Worm (Caenorhabditis elegans) whole organism, young adult: Measurements from ENCODE around the gene set-17.

Experiments
- B0019.2 ChIP-seq: fragments of 200-800 bp; sonication (Bioruptor generic); conservative IDR thresholded peaks from 2 replicates; pipeline ENCODE4 v1.3.6; 2022; ENCODE audit warnings: missing genetic modification reagents, missing genetic modification characterization, missing compliant biosample characterization
- B0035.1 ChIP-seq: sonication (generic microtip); optimal IDR thresholded peaks from 2 replicates; lab custom pipeline; 2016; ENCODE audit warnings: missing genetic modification characterization, mild to moderate bottlenecking, missing compliant biosample characterization, missing genotype, missing genetic modification reagents
- C06A6.2 ChIP-seq: fragments of 200-800 bp; sonication (Bioruptor generic); conservative IDR thresholded peaks from 2 replicates; pipeline ENCODE4 v1.3.6; 2022; ENCODE audit warnings: missing genetic modification characterization, missing compliant biosample characterization
- C17E4.6 ChIP-seq: fragments of 200-800 bp; sonication (Bioruptor generic); IDR thresholded peaks from 2 replicates; pipeline ENCODE4 v1.3.6; 2022; ENCODE audit warnings: missing genetic modification reagents, missing genetic modification characterization, missing compliant biosample characterization
- F23B12.7 ChIP-seq: sonication (generic microtip); optimal IDR thresholded peaks from 2 replicates; lab custom pipeline; 2017; ENCODE audit warnings: missing genetic modification characterization, mild to moderate bottlenecking, missing compliant biosample characterization, antibody characterized with exemption, moderate library complexity; ENCODE audit not compliant: insufficient read depth
- F57C9.4 ChIP-seq: sonication (generic microtip); optimal IDR thresholded peaks from 2 replicates; lab custom pipeline; 2017; ENCODE audit warnings: mild to moderate bottlenecking, missing genetic modification characterization, missing compliant biosample characterization
- K12H6.12 ChIP-seq: fragments of 200-800 bp; sonication (Bioruptor generic); optimal IDR thresholded peaks from 2 replicates; lab custom pipeline; 2018; ENCODE audit warnings: mild to moderate bottlenecking, missing genetic modification characterization, missing compliant biosample characterization
- T07F8.4 ChIP-seq: sonication (generic microtip); optimal IDR thresholded peaks from 2 replicates; lab custom pipeline; 2016; ENCODE audit warnings: mild to moderate bottlenecking, missing genetic modification characterization, moderate library complexity, missing compliant biosample characterization
- Y95B8A.8 ChIP-seq: fragments of 200-800 bp; sonication (Bioruptor generic); IDR thresholded peaks from 2 replicates; pipeline ENCODE4 v1.3.6; 2022; ENCODE audit warnings: missing genetic modification reagents, missing genetic modification characterization, missing compliant biosample characterization
- ZK185.1 ChIP-seq: sonication (generic microtip); optimal IDR thresholded peaks from 2 replicates; lab custom pipeline; 2016; ENCODE audit warnings: mild to moderate bottlenecking, missing genetic modification characterization, missing compliant biosample characterization; ENCODE audit not compliant: poor library complexity, severe bottlenecking
- akir-1 ChIP-seq: fragments of 200-800 bp; sonication (Bioruptor generic); optimal IDR thresholded peaks from 2 replicates; lab custom pipeline; 2018; ENCODE audit warnings: mild to moderate bottlenecking, missing genetic modification characterization, moderate library complexity, missing compliant biosample characterization
- ama-1 ChIP-seq, 3 experiments: fragments of 150-350 bp in 1 of 3; sonication (generic microtip) in 2 of 3; optimal IDR thresholded peaks; 2 replicates each; lab custom pipeline; 2014 to 2018; ENCODE audit warnings: missing biosample characterization in 2 of 3, missing genetic modification characterization in 2 of 3, missing genetic modification reagents in 2 of 3
- aptf-3 ChIP-seq: fragments of 200-800 bp; sonication (Bioruptor generic); IDR thresholded peaks from 2 replicates; pipeline ENCODE4 v1.3.6; 2022; ENCODE audit warnings: missing genetic modification characterization, missing compliant biosample characterization
- atf-7 ChIP-seq: sonication (generic microtip); optimal IDR thresholded peaks from 2 replicates; lab custom pipeline; 2017; ENCODE audit warnings: mild to moderate bottlenecking, missing genetic modification characterization, missing compliant biosample characterization
- attf-3 ChIP-seq: fragments of 200-800 bp; sonication (Bioruptor generic); conservative IDR thresholded peaks from 2 replicates; pipeline ENCODE4 v1.3.6; 2022; ENCODE audit warnings: missing genetic modification reagents, missing genetic modification characterization, missing compliant biosample characterization
- attf-5 ChIP-seq: fragments of 200-800 bp; sonication (Bioruptor generic); optimal IDR thresholded peaks from 2 replicates; lab custom pipeline; 2018; ENCODE audit warnings: mild to moderate bottlenecking, missing genetic modification characterization, missing compliant biosample characterization
- cebp-2 ChIP-seq: fragments of 200-800 bp; sonication (Bioruptor generic); IDR thresholded peaks from 2 replicates; pipeline ENCODE4 v1.3.6; 2022; ENCODE audit warnings: missing genetic modification characterization, missing compliant biosample characterization
- ceh-79 ChIP-seq: sonication (generic microtip); optimal IDR thresholded peaks from 2 replicates; lab custom pipeline; 2017; ENCODE audit warnings: mild to moderate bottlenecking, missing genetic modification characterization, missing compliant biosample characterization
- ceh-91 ChIP-seq: fragments of 200-800 bp; sonication (Bioruptor generic); IDR thresholded peaks from 2 replicates; pipeline ENCODE4 v1.3.6; 2022; ENCODE audit warnings: missing genetic modification reagents, missing genetic modification characterization, missing compliant biosample characterization
- ekl-4 ChIP-seq: fragments of 200-800 bp; sonication (Bioruptor generic); IDR thresholded peaks from 2 replicates; pipeline ENCODE4 v1.3.6; 2022; ENCODE audit warnings: missing genetic modification reagents, missing genetic modification characterization, missing compliant biosample characterization
- lsl-1 ChIP-seq: fragments of 200-800 bp; sonication (Bioruptor generic); optimal IDR thresholded peaks from 2 replicates; lab custom pipeline; 2018; ENCODE audit warnings: mild to moderate bottlenecking, missing genetic modification characterization, moderate library complexity, missing compliant biosample characterization
- madf-3 ChIP-seq: fragments of 200-800 bp; sonication (Bioruptor generic); IDR thresholded peaks from 2 replicates; pipeline ENCODE4 v1.3.6; 2022; ENCODE audit warnings: missing genetic modification reagents, missing genetic modification characterization, missing compliant biosample characterization
- nfya-2 ChIP-seq: fragments of 200-800 bp; sonication (Bioruptor generic); IDR thresholded peaks from 2 replicates; pipeline ENCODE4 v1.3.6; 2022; ENCODE audit warnings: missing genetic modification reagents, missing genetic modification characterization, missing compliant biosample characterization
- nhr-120 ChIP-seq: fragments of 200-800 bp; sonication (Bioruptor generic); IDR thresholded peaks from 2 replicates; pipeline ENCODE4 v1.3.6; 2022; ENCODE audit warnings: missing genetic modification characterization, missing compliant biosample characterization
- pha-4 ChIP-seq: fragments of 150-350 bp; sonication (generic microtip); optimal IDR thresholded peaks from 2 replicates; lab custom pipeline; 2014; ENCODE audit warnings: missing biosample characterization, missing genetic modification reagents, missing genetic modification characterization
- rcor-1 ChIP-seq: fragments of 200-800 bp; sonication (Bioruptor generic); IDR thresholded peaks from 2 replicates; pipeline ENCODE4 v1.3.6; 2022; ENCODE audit warnings: missing genetic modification reagents, missing genetic modification characterization, missing compliant biosample characterization
- repo-1 ChIP-seq: sonication (generic microtip); optimal IDR thresholded peaks from 2 replicates; lab custom pipeline; 2017; ENCODE audit warnings: mild to moderate bottlenecking, missing genetic modification characterization, missing compliant biosample characterization
- rpc-1 ChIP-seq, 2 experiments: fragments of 150-350 bp in 1 of 2; sonication (generic microtip) in 1 of 2; optimal IDR thresholded peaks; 2 replicates each; lab custom pipeline; 2014 to 2018; ENCODE audit warnings: missing biosample characterization in 1 of 2, missing genetic modification characterization in 1 of 2, missing genetic modification reagents in 1 of 2, missing genotype in 1 of 2
- snpc-1.3 ChIP-seq: sonication (generic microtip); optimal IDR thresholded peaks from 2 replicates; lab custom pipeline; 2017; ENCODE audit warnings: missing genetic modification characterization, mild to moderate bottlenecking, missing compliant biosample characterization, antibody characterized with exemption, moderate library complexity, missing genotype, missing genetic modification reagents; ENCODE audit not compliant: insufficient read depth
- snpc-4 ChIP-seq, 5 experiments: fragments of 150-350 bp in 1 of 5; sonication (generic microtip) in 4 of 5; optimal IDR thresholded peaks; 2 replicates each; lab custom pipeline; 2014 to 2018; ENCODE audit warnings: missing genetic modification characterization in 5 of 5, missing biosample characterization in 3 of 5, antibody characterized with exemption in 2 of 5, mild to moderate bottlenecking in 2 of 5, missing compliant biosample characterization in 2 of 5, missing genotype in 2 of 5, moderate library complexity in 2 of 5, missing genetic modification reagents in 1 of 5
- tbp1 ChIP-seq: fragments of 200-800 bp; sonication (Bioruptor generic); optimal IDR thresholded peaks from 2 replicates; lab custom pipeline; 2018; ENCODE audit warnings: mild to moderate bottlenecking, missing genetic modification characterization, missing compliant biosample characterization
- tlf-1 ChIP-seq: fragments of 200-800 bp; sonication (Bioruptor generic); optimal IDR thresholded peaks from 2 replicates; lab custom pipeline; 2018; ENCODE audit warnings: mild to moderate bottlenecking, missing genetic modification characterization, missing compliant biosample characterization
- xnd-1 ChIP-seq: sonication (generic microtip); optimal IDR thresholded peaks from 2 replicates; lab custom pipeline; 2016; ENCODE audit warnings: missing genotype, missing genetic modification reagents, missing genetic modification characterization, missing compliant biosample characterization
- zfh-2 ChIP-seq: fragments of 200-800 bp; sonication (Bioruptor generic); conservative IDR thresholded peaks from 2 replicates; pipeline ENCODE4 v1.3.6; 2022; ENCODE audit warnings: missing genetic modification reagents, missing genetic modification characterization, missing compliant biosample characterization
- zim-3 ChIP-seq: sonication (generic microtip); optimal IDR thresholded peaks from 2 replicates; lab custom pipeline; 2017; ENCODE audit warnings: mild to moderate bottlenecking, missing genetic modification characterization, moderate library complexity, missing compliant biosample characterization
- ztf-22 ChIP-seq: fragments of 200-800 bp; sonication (Bioruptor generic); optimal IDR thresholded peaks from 2 replicates; lab custom pipeline; 2018; ENCODE audit warnings: mild to moderate bottlenecking, missing genetic modification characterization, moderate library complexity, missing compliant biosample characterization
- ztf-25 ChIP-seq: fragments of 200-800 bp; sonication (Bioruptor generic); IDR thresholded peaks from 2 replicates; pipeline ENCODE4 v1.3.6; 2022; ENCODE audit warnings: missing genetic modification reagents, missing genetic modification characterization, missing compliant biosample characterization
- ztf-26 ChIP-seq: sonication (generic microtip); optimal IDR thresholded peaks from 2 replicates; lab custom pipeline; 2017; ENCODE audit warnings: missing genetic modification characterization, missing compliant biosample characterization
- ztf-6 ChIP-seq: fragments of 200-800 bp; sonication (Bioruptor generic); IDR thresholded peaks from 2 replicates; pipeline ENCODE4 v1.3.6; 2022; ENCODE audit warnings: missing genetic modification reagents, missing genetic modification characterization, missing compliant biosample characterization

The set-17 gene

DNA sequence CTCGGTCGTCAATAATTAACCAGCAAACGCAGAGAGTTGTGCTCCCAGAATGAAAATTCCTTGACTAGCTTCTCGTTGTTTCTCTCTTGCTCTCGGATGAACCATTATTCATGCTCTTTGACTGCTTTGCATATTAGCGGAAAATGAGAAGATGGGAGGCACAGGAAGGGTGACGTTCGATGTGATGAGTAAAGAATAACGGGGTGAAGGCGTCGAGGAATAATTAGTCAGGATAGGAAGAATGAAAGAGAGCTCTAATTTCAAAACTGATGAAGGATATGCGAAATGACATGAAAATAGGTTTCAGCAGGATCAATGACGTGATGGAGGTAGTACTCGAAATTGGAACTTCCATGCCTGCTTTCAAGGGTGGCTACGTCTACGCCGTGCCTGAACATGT is 11.0 kb upstream of the set-17 start:
- TF ChIP-seq atf-7 (no peak), rcor-1 (no peak), madf-3 (no peak), ceh-79 (tag; lab: Kevin White, UChicago) (no peak), ztf-6 (GFP tag; lab: Robert Waterston, UW) (no peak), repo-1 (no peak), ztf-22 (GFP tag; lab: Kevin White, UChicago) (no peak), nhr-120 (GFP tag; lab: Robert Waterston, UW) (no peak)

DNA sequence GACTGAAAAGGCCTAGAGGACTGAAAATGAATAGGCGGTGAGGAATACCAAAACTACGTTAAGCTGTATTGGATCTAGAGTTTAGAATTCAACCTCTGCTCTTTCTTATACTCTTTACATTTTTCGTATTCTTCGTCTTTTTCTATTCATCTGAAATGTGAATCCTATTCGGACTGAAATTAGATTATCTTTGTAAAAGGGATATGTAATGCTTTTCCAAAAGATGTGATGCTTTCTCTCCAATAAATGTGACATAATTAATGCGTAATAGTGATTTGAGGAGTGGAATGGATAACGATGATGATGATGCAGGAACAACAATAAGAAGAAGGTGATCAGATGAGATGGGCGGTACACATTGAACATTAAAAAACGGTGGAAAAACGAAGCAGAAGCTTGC is 8.4 kb upstream of the set-17 start:
- TF ChIP-seq T07F8.4 (tag; lab: Kevin White, UChicago) (no peak), lsl-1 (GFP tag; lab: Kevin White, UChicago) (no peak), attf-3 (GFP tag; lab: Robert Waterston, UW) (no peak), snpc-1.3 (tag; lab: Kevin White, UChicago) (no peak), zim-3 (no peak), C17E4.6 (GFP tag; lab: Robert Waterston, UW) (no peak), ztf-26 (tag; lab: Kevin White, UChicago) (no peak), snpc-4 (GFP tag; optimal IDR thresholded peaks at IDR 0.05; lab: Kevin White, UChicago) (no peak), snpc-4 (tag; optimal IDR thresholded peaks at IDR 0.05; lab: Kevin White, UChicago) (no peak), rpc-1 (optimal IDR thresholded peaks at IDR 0.05; lab: Kevin White, UChicago) (no peak), rpc-1 (tag; optimal IDR thresholded peaks at IDR 0.05; lab: Kevin White, UChicago) (no peak), ceh-91 (GFP tag; lab: Robert Waterston, UW) (no peak), cebp-2 (no peak), C06A6.2 (GFP tag; lab: Robert Waterston, UW) (no peak), F57C9.4 (tag; lab: Kevin White, UChicago) (no peak), zfh-2 (no peak), B0019.2 (no peak), madf-3 (no peak)

DNA sequence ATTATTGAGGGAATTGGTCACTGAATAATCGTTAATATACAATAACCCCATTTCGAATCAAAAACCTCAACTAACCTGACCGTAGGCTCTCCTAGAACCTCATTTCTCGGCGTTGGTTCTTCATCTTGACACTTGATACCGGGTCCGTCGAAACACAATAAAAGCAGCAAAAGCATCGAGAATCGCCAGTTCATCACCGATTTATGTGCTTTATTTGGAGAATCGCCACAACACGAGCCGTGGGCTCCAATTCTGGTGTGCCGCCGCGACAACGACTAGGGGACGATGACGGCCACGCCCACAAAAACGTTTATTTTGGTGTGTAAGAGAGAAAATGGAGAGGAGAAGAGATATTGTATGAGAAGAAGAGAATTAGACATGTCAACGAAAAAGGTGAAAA is 7.1 kb upstream of the set-17 start, which contains the start of gene cutl-15:
cutl-15 (minus strand) TSS at position 298 of the 400 bp plus-strand sequence.
- TF ChIP-seq B0035.1 (no peak), ztf-25 (no peak), F23B12.7 (tag; lab: Kevin White, UChicago) (no peak), tbp1 (GFP tag; lab: Kevin White, UChicago) (no peak), ZK185.1 (tag; lab: Kevin White, UChicago) (no peak), rpc-1 (optimal IDR thresholded peaks at IDR 0.05; lab: Kevin White, UChicago) (no peak), rpc-1 (tag; optimal IDR thresholded peaks at IDR 0.05; lab: Kevin White, UChicago) (no peak), ama-1 (optimal IDR thresholded peaks at IDR 0.05; lab: Kevin White, UChicago) (no peak), ama-1 (GFP tag; optimal IDR thresholded peaks at IDR 0.05; lab: Kevin White, UChicago) (no peak), ekl-4 (no peak), pha-4 (no peak), Y95B8A.8 (no peak), akir-1 (GFP tag; lab: Kevin White, UChicago) (no peak), aptf-3 (no peak), K12H6.12 (tag; lab: Kevin White, UChicago) (no peak), ztf-22 (GFP tag; lab: Kevin White, UChicago) (no peak), C17E4.6 (GFP tag; lab: Robert Waterston, UW) (no peak), xnd-1 (tag; lab: Kevin White, UChicago) (no peak), ceh-79 (tag; lab: Kevin White, UChicago) (no peak), nfya-2 (GFP tag; lab: Robert Waterston, UW) (no peak), tlf-1 (GFP tag; lab: Kevin White, UChicago) (no peak), attf-5 (GFP tag; lab: Kevin White, UChicago) (no peak)
